Fruit fly (Drosophila melanogaster) whole organism, embryonic: Measurements from ENCODE around the gene CG2772.
A peak's percentile ranks its signal among the peaks of the same experiment; 100 is the strongest.

ENCODE experiments used
- BEAF-32 ChIP-seq: fragments of 200-800 bp; sonication (Bioruptor generic); optimal IDR thresholded peaks from 3 replicates; lab custom pipeline; 2017; ENCODE audit warnings: missing biosample characterization, missing genetic modification characterization, mild to moderate bottlenecking, moderate library complexity, missing genetic modification reagents
- C15 ChIP-seq: fragments of 200-800 bp; sonication (Bioruptor generic); IDR thresholded peaks from 3 replicates; pipeline ENCODE4 v1.3.6; 2022; ENCODE audit warnings: missing biosample characterization, missing genetic modification characterization
- CG10274 ChIP-seq: fragments of 200-800 bp; sonication (Bioruptor generic); optimal IDR thresholded peaks from 3 replicates; lab custom pipeline; 2017; ENCODE audit warnings: missing biosample characterization, mild to moderate bottlenecking, missing genetic modification characterization
- CG12942 ChIP-seq: fragments of 200-800 bp; sonication (Bioruptor generic); optimal IDR thresholded peaks from 3 replicates; lab custom pipeline; 2016; ENCODE audit warnings: missing biosample characterization, missing genetic modification characterization
- CG13287 ChIP-seq: fragments of 200-800 bp; sonication (Bioruptor generic); IDR thresholded peaks from 2 replicates; pipeline ENCODE4 v1.3.6; 2022; ENCODE audit warnings: missing biosample characterization, missing genetic modification characterization; ENCODE audit not compliant: partially characterized antibody
- CG14050 ChIP-seq: fragments of 200-800 bp; sonication (Bioruptor generic); IDR thresholded peaks from 3 replicates; pipeline ENCODE4 v1.3.6; 2022; ENCODE audit warnings: missing biosample characterization, missing genetic modification characterization
- CG1792 ChIP-seq: fragments of 200-800 bp; sonication (Bioruptor generic); optimal IDR thresholded peaks from 2 replicates; lab custom pipeline; 2016; ENCODE audit warnings: missing biosample characterization, missing genetic modification characterization
- CG1832 ChIP-seq: fragments of 200-800 bp; sonication (Bioruptor generic); optimal IDR thresholded peaks from 2 replicates; lab custom pipeline; 2017; ENCODE audit warnings: missing biosample characterization, mild to moderate bottlenecking, missing genetic modification characterization, inconsistent platforms
- CG18599 ChIP-seq: fragments of 200-800 bp; sonication (Bioruptor generic); optimal IDR thresholded peaks from 3 replicates; lab custom pipeline; 2017; ENCODE audit warnings: missing biosample characterization, missing genetic modification characterization, mild to moderate bottlenecking, moderate library complexity, missing genetic modification reagents
- CG2875 ChIP-seq: fragments of 200-800 bp; sonication (Bioruptor generic); optimal IDR thresholded peaks from 2 replicates; lab custom pipeline; 2017; ENCODE audit warnings: missing biosample characterization, mild to moderate bottlenecking, missing genetic modification characterization, missing genetic modification reagents
- CG31224 ChIP-seq: fragments of 200-800 bp; sonication (Bioruptor generic); IDR thresholded peaks from 2 replicates; pipeline ENCODE4 v1.3.6; 2022; ENCODE audit warnings: missing biosample characterization, missing genetic modification characterization
- CG3281 ChIP-seq: fragments of 200-800 bp; sonication (Bioruptor generic); optimal IDR thresholded peaks from 3 replicates; lab custom pipeline; 2017; ENCODE audit warnings: missing biosample characterization, mild to moderate bottlenecking, missing genetic modification characterization
- CG6765 ChIP-seq: fragments of 200-800 bp; sonication (Bioruptor generic); optimal IDR thresholded peaks from 3 replicates; lab custom pipeline; 2017; ENCODE audit warnings: missing biosample characterization, mild to moderate bottlenecking, missing genetic modification characterization
- CG7963 ChIP-seq: fragments of 200-800 bp; sonication (Bioruptor generic); IDR thresholded peaks from 3 replicates; pipeline ENCODE4 v1.3.6; 2022; ENCODE audit warnings: missing biosample characterization, missing genetic modification characterization; ENCODE audit not compliant: partially characterized antibody
- CG9215 ChIP-seq: fragments of 200-800 bp; sonication (Bioruptor generic); IDR thresholded peaks from 2 replicates; pipeline ENCODE4 v1.3.6; 2022; ENCODE audit warnings: missing biosample characterization, missing genetic modification characterization
- CG9876 ChIP-seq: fragments of 200-800 bp; sonication (Bioruptor generic); optimal IDR thresholded peaks from 2 replicates; lab custom pipeline; 2016; ENCODE audit warnings: missing biosample characterization, missing genetic modification characterization
- CrebB ChIP-seq: fragments of 200-800 bp; sonication (Bioruptor generic); optimal IDR thresholded peaks from 3 replicates; lab custom pipeline; 2018; ENCODE audit warnings: missing biosample characterization, mild to moderate bottlenecking, missing genetic modification characterization
- Deaf1 ChIP-seq: fragments of 200-800 bp; optimal IDR thresholded peaks from 3 replicates; lab custom pipeline; 2019; ENCODE audit warnings: missing biosample characterization, mild to moderate bottlenecking, missing genetic modification characterization, moderate library complexity
- Ets65A ChIP-seq: fragments of 200-800 bp; sonication (Bioruptor generic); peaks from one replicate; lab custom pipeline; 2016; ENCODE audit warnings: missing biosample characterization, missing genetic modification characterization
- H2.0 ChIP-seq: fragments of 200-800 bp; sonication (Bioruptor generic); IDR thresholded peaks from 2 replicates; pipeline ENCODE4 v1.3.6; 2022; ENCODE audit warnings: missing biosample characterization, missing genetic modification characterization
- HmgZ ChIP-seq: fragments of 200-800 bp; sonication (Bioruptor generic); optimal IDR thresholded peaks from 2 replicates; lab custom pipeline; 2018; ENCODE audit warnings: missing biosample characterization, mild to moderate bottlenecking, missing genetic modification characterization
- Med ChIP-seq: fragments of 200-800 bp; sonication (Bioruptor generic); peaks from one replicate; lab custom pipeline; 2016; ENCODE audit warnings: missing biosample characterization, missing genetic modification characterization, mild to moderate bottlenecking, inconsistent platforms, moderate library complexity
- Ptx1 ChIP-seq: fragments of 200-800 bp; sonication (Bioruptor generic); IDR thresholded peaks from 2 replicates; pipeline ENCODE4 v1.3.6; 2022; ENCODE audit warnings: missing biosample characterization, missing genetic modification characterization
- Scr ChIP-seq: fragments of 200-800 bp; sonication (Bioruptor generic); IDR thresholded peaks from 2 replicates; pipeline ENCODE4 v1.3.6; 2022; ENCODE audit warnings: missing biosample characterization, missing genetic modification characterization; ENCODE audit not compliant: partially characterized antibody
- Taf1 ChIP-seq: fragments of 200-800 bp; sonication (Bioruptor generic); IDR thresholded peaks from 2 replicates; pipeline ENCODE4 v1.3.6; 2022; ENCODE audit warnings: missing biosample characterization, missing genetic modification characterization
- abd-A ChIP-seq: fragments of 200-800 bp; sonication (Bioruptor generic); optimal IDR thresholded peaks from 3 replicates; lab custom pipeline; 2019; ENCODE audit warnings: missing biosample characterization, mild to moderate bottlenecking, missing genetic modification characterization, moderate library complexity
- bcd ChIP-seq: fragments of 200-800 bp; sonication (Bioruptor generic); optimal IDR thresholded peaks from 2 replicates; lab custom pipeline; 2017; ENCODE audit warnings: missing biosample characterization, mild to moderate bottlenecking, missing genetic modification characterization
- caup ChIP-seq: fragments of 200-800 bp; sonication (Bioruptor generic); optimal IDR thresholded peaks from 3 replicates; lab custom pipeline; 2017; ENCODE audit warnings: missing biosample characterization, mild to moderate bottlenecking, missing genetic modification characterization, moderate library complexity; ENCODE audit not compliant: severe bottlenecking
- crc ChIP-seq: fragments of 200-800 bp; sonication (Bioruptor generic); optimal IDR thresholded peaks from 2 replicates; lab custom pipeline; 2016; ENCODE audit warnings: missing biosample characterization, missing genetic modification characterization
- crp ChIP-seq, 2 experiments: fragments of 200-800 bp; sonication (Bioruptor generic); optimal IDR thresholded peaks; 2 replicates in 1 of 2; 3 replicates in 1 of 2; lab custom pipeline; 2017; ENCODE audit warnings: missing biosample characterization in 2 of 2, missing genetic modification characterization in 2 of 2, mild to moderate bottlenecking in 1 of 2, moderate library complexity in 1 of 2
- disco-r ChIP-seq: fragments of 200-800 bp; sonication (Bioruptor generic); optimal IDR thresholded peaks from 2 replicates; lab custom pipeline; 2016; ENCODE audit warnings: missing biosample characterization, missing genetic modification characterization
- fu2 ChIP-seq: fragments of 200-800 bp; sonication (Bioruptor generic); optimal IDR thresholded peaks from 2 replicates; lab custom pipeline; 2016; ENCODE audit warnings: missing biosample characterization, missing genetic modification characterization
- hth ChIP-seq: fragments of >200 bp; optimal IDR thresholded peaks from 2 replicates; lab custom pipeline; 2017; ENCODE audit warnings: inconsistent platforms
- inv ChIP-seq: fragments of 200-800 bp; sonication (Bioruptor generic); IDR thresholded peaks from 2 replicates; pipeline ENCODE4 v1.3.6; 2022; ENCODE audit warnings: missing biosample characterization, missing genetic modification characterization; ENCODE audit not compliant: partially characterized antibody
- kay ChIP-seq: fragments of 200-800 bp; sonication (Bioruptor generic); optimal IDR thresholded peaks from 2 replicates; lab custom pipeline; 2016; ENCODE audit warnings: missing biosample characterization, missing genetic modification characterization
- kni ChIP-seq: fragments of 200-800 bp; sonication (Bioruptor generic); optimal IDR thresholded peaks from 3 replicates; lab custom pipeline; 2017; ENCODE audit warnings: mild to moderate bottlenecking, missing biosample characterization, missing genetic modification reagents, missing genetic modification characterization
- maf-S ChIP-seq: fragments of 200-800 bp; sonication (Bioruptor generic); optimal IDR thresholded peaks from 2 replicates; lab custom pipeline; 2016; ENCODE audit warnings: missing biosample characterization, missing genetic modification characterization
- mld ChIP-seq: fragments of 200-800 bp; sonication (Bioruptor generic); IDR thresholded peaks from 3 replicates; pipeline ENCODE4 v1.3.6; 2022; ENCODE audit warnings: missing biosample characterization, missing genetic modification characterization; ENCODE audit not compliant: partially characterized antibody
- nerfin-1 ChIP-seq: fragments of 200-800 bp; sonication (Bioruptor generic); optimal IDR thresholded peaks from 3 replicates; lab custom pipeline; 2019; ENCODE audit warnings: missing biosample characterization, mild to moderate bottlenecking, missing genetic modification characterization, moderate library complexity
- otp ChIP-seq: fragments of 200-800 bp; sonication (Bioruptor generic); IDR thresholded peaks from 3 replicates; pipeline ENCODE4, ENCODE4 v1.3.6; 2022; ENCODE audit warnings: missing biosample characterization, missing genetic modification characterization
- pan ChIP-seq, 4 experiments: fragments of >200 bp in 3 of 4; fragments of 200-800 bp in 1 of 4; sonication (Bioruptor generic) in 1 of 4; optimal IDR thresholded peaks in 3 of 4; IDR thresholded peaks in 1 of 4; 2 replicates each; pipeline versions ENCODE4 v1.3.6 to Lab custom; 2017 to 2022; ENCODE audit warnings: missing biosample characterization in 2 of 4, missing genetic modification characterization in 2 of 4, mixed read lengths in 1 of 4
- pnt ChIP-seq: fragments of 200-800 bp; sonication (Bioruptor generic); optimal IDR thresholded peaks from 3 replicates; lab custom pipeline; 2016; ENCODE audit warnings: missing biosample characterization, missing genetic modification characterization
- psq ChIP-seq: fragments of 200-800 bp; sonication (Bioruptor generic); optimal IDR thresholded peaks from 2 replicates; lab custom pipeline; 2017; ENCODE audit warnings: missing biosample characterization, missing genetic modification characterization
- rib ChIP-seq: fragments of 200-800 bp; sonication (Bioruptor generic); IDR thresholded peaks from 2 replicates; pipeline ENCODE4 v1.3.6; 2022; ENCODE audit warnings: missing biosample characterization, missing genetic modification characterization
- seq ChIP-seq: fragments of 200-800 bp; sonication (Bioruptor generic); IDR thresholded peaks from 2 replicates; pipeline ENCODE4 v1.3.6; 2022; ENCODE audit warnings: missing biosample characterization, missing genetic modification characterization
- sr ChIP-seq: fragments of 200-800 bp; sonication (Bioruptor generic); IDR thresholded peaks from 3 replicates; pipeline ENCODE4 v1.3.6; 2022; ENCODE audit warnings: missing biosample characterization, missing genetic modification characterization
- sug ChIP-seq: fragments of 200-800 bp; optimal IDR thresholded peaks from 2 replicates; lab custom pipeline; 2019; ENCODE audit warnings: missing biosample characterization, mild to moderate bottlenecking, missing genetic modification characterization, moderate library complexity
- tin ChIP-seq: fragments of 200-800 bp; sonication (Bioruptor generic); optimal IDR thresholded peaks from 3 replicates; lab custom pipeline; 2016; ENCODE audit warnings: missing biosample characterization, missing genetic modification characterization
- trem ChIP-seq: fragments of 200-800 bp; optimal IDR thresholded peaks from 3 replicates; lab custom pipeline; 2019; ENCODE audit warnings: missing biosample characterization, mild to moderate bottlenecking, missing genetic modification characterization, moderate library complexity
- twi ChIP-seq: fragments of 200-800 bp; optimal IDR thresholded peaks from 2 replicates; lab custom pipeline; 2019; ENCODE audit warnings: missing biosample characterization, mild to moderate bottlenecking, missing genetic modification characterization, moderate library complexity

Gene CG2772

dm6 chr2L:3476399-3477056, 30.7 kb downstream of the CG2772 start (continued):
- no peak for TF ChIP-seq otp
- TF ChIP-seq CG3281 (GFP tag; lab: Kevin White, UChicago), result no peak
- TF ChIP-seq twi, result no peak
- no peak for TF ChIP-seq Ptx1 (GFP tag; lab: Robert Waterston, UW)
- no peak for TF ChIP-seq CG7963 (GFP tag; lab: Robert Waterston, UW)
- no peak for TF ChIP-seq CG12942 (GFP tag; lab: Kevin White, UChicago)
- TF ChIP-seq crc (GFP tag; lab: Kevin White, UChicago), result no peak
- no peak for TF ChIP-seq CG6765 (GFP tag; lab: Kevin White, UChicago)
- TF ChIP-seq Med (GFP tag; lab: Kevin White, UChicago), result no peak
- no peak for TF ChIP-seq pnt (GFP tag; lab: Kevin White, UChicago)
- no peak for TF ChIP-seq psq (GFP tag; lab: Kevin White, UChicago)
- peak; percentile 6 for TF ChIP-seq sug (tag; lab: Kevin White, UChicago)
- TF ChIP-seq fu2 (GFP tag; lab: Kevin White, UChicago), result no peak
- TF ChIP-seq CG1832 (GFP tag; lab: Kevin White, UChicago), result peak; percentile 79
- TF ChIP-seq Ets65A (GFP tag; lab: Kevin White, UChicago), result no peak
- no peak for TF ChIP-seq CG2875 (GFP tag; lab: Kevin White, UChicago)
- TF ChIP-seq disco-r, result no peak
- no peak for TF ChIP-seq sr
- TF ChIP-seq bcd (GFP tag; lab: Kevin White, UChicago), result no peak
- TF ChIP-seq pan (optimal IDR thresholded peaks at IDR 0.05; lab: Kevin White, UChicago), result no peak
- TF ChIP-seq pan (GFP tag; optimal IDR thresholded peaks at IDR 0.05 in 1 of 2, IDR thresholded peaks at IDR 0.05 in 1 of 2), result no peak
- TF ChIP-seq CG31224 (GFP tag; lab: Robert Waterston, UW), result no peak
- TF ChIP-seq CG1792 (GFP tag; lab: Kevin White, UChicago), result no peak
- peak; percentile 42 for TF ChIP-seq abd-A
- TF ChIP-seq Deaf1 (tag; lab: Kevin White, UChicago), result peak; percentile 68
- TF ChIP-seq trem (tag; lab: Kevin White, UChicago), result no peak
- no peak for TF ChIP-seq Scr (GFP tag; lab: Robert Waterston, UW)
- no peak for TF ChIP-seq tin (GFP tag; lab: Kevin White, UChicago)
- TF ChIP-seq hth (lab: Kevin White, UChicago), result no peak
- TF ChIP-seq CG13287 (GFP tag; lab: Robert Waterston, UW), result 0 out of 2 replicates have a peak, but pooled peaks have one; percentile 6
- no peak for TF ChIP-seq caup (GFP tag; lab: Kevin White, UChicago)
- no peak for TF ChIP-seq CrebB
- no peak for TF ChIP-seq mld (GFP tag; lab: Robert Waterston, UW)
- no peak for TF ChIP-seq rib
- no peak for TF ChIP-seq CG18599 (GFP tag; lab: Kevin White, UChicago)
- TF ChIP-seq CG14050 (GFP tag; lab: Robert Waterston, UW), result no peak
- peak; percentile 42; the same call in 1 of the 2 replicates for TF ChIP-seq seq (GFP tag; lab: Robert Waterston, UW)
- no peak for TF ChIP-seq CG9215 (GFP tag; lab: Robert Waterston, UW)
- no peak for TF ChIP-seq kay
- TF ChIP-seq maf-S (GFP tag; lab: Kevin White, UChicago), result no peak
- TF ChIP-seq CG10274, result no peak
- peak; percentile 13 for TF ChIP-seq nerfin-1 (tag; lab: Kevin White, UChicago)
- peak; percentile 71 for TF ChIP-seq kni (GFP tag; lab: Kevin White, UChicago)
- TF ChIP-seq HmgZ (tag; lab: Kevin White, UChicago), result no peak
- no peak for TF ChIP-seq Taf1 (GFP tag; lab: Robert Waterston, UW)
- TF ChIP-seq C15, result no peak
- TF ChIP-seq CG9876, result no peak
- no peak for TF ChIP-seq crp (GFP tag; optimal IDR thresholded peaks at IDR 0.05; lab: Kevin White, UChicago)
- TF ChIP-seq inv (GFP tag; lab: Robert Waterston, UW), result no peak
- TF ChIP-seq H2.0 (GFP tag; lab: Robert Waterston, UW), result no peak
- TF ChIP-seq BEAF-32 (GFP tag; lab: Kevin White, UChicago), result no peak
